Fruit fly (Drosophila melanogaster) whole organism, embryonic: Measurements from ENCODE around the gene cnir.

Experiments used
- Bgb ChIP-seq: fragments of 200-800 bp; sonication (Bioruptor generic); IDR thresholded peaks from 2 replicates; pipeline ENCODE4 v1.3.6; 2022; ENCODE audit warnings: missing biosample characterization, missing genetic modification characterization; ENCODE audit not compliant: partially characterized antibody
- CG1024 ChIP-seq: fragments of 200-800 bp; sonication (Bioruptor generic); IDR thresholded peaks from 2 replicates; pipeline ENCODE4 v1.3.6; 2022; ENCODE audit warnings: missing biosample characterization, missing genetic modification characterization
- CG10274 ChIP-seq: fragments of 200-800 bp; sonication (Bioruptor generic); optimal IDR thresholded peaks from 3 replicates; lab custom pipeline; 2017; ENCODE audit warnings: missing biosample characterization, mild to moderate bottlenecking, missing genetic modification characterization
- CG10979 ChIP-seq: fragments of 200-800 bp; sonication (Bioruptor generic); optimal IDR thresholded peaks from 2 replicates; lab custom pipeline; 2018; ENCODE audit warnings: missing biosample characterization, mild to moderate bottlenecking, missing genetic modification characterization, moderate library complexity
- CG11695 ChIP-seq: fragments of 200-800 bp; sonication (Bioruptor generic); IDR thresholded peaks from 3 replicates; pipeline ENCODE4 v1.3.6; 2022; ENCODE audit warnings: missing biosample characterization, missing genetic modification characterization
- CG12155 ChIP-seq: fragments of 200-800 bp; sonication (Bioruptor generic); optimal IDR thresholded peaks from 3 replicates; lab custom pipeline; 2016; ENCODE audit warnings: missing biosample characterization, missing genetic modification characterization
- CG12769 ChIP-seq: fragments of 200-800 bp; sonication (Bioruptor generic); optimal IDR thresholded peaks from 2 replicates; lab custom pipeline; 2019; ENCODE audit warnings: missing biosample characterization, mild to moderate bottlenecking, missing genetic modification characterization, moderate library complexity
- CG13775 ChIP-seq: fragments of 200-800 bp; sonication (Bioruptor generic); optimal IDR thresholded peaks from 3 replicates; lab custom pipeline; 2017; ENCODE audit warnings: missing biosample characterization, mild to moderate bottlenecking, missing genetic modification characterization
- CG14710 ChIP-seq: fragments of 200-800 bp; sonication (Bioruptor generic); optimal IDR thresholded peaks from 3 replicates; lab custom pipeline; 2019; ENCODE audit warnings: missing biosample characterization, mild to moderate bottlenecking, missing genetic modification characterization, moderate library complexity
- CG17328 ChIP-seq: fragments of 200-800 bp; sonication (Bioruptor generic); IDR thresholded peaks from 2 replicates; pipeline ENCODE4 v1.3.6; 2022; ENCODE audit warnings: missing biosample characterization, missing genetic modification characterization
- CG2129 ChIP-seq: fragments of 200-800 bp; sonication (Bioruptor generic); IDR thresholded peaks from 2 replicates; pipeline ENCODE4 v1.3.6; 2022; ENCODE audit warnings: missing biosample characterization, missing genetic modification characterization; ENCODE audit not compliant: partially characterized antibody
- CG34224 ChIP-seq: fragments of 200-800 bp; sonication (Bioruptor generic); IDR thresholded peaks from 3 replicates; pipeline ENCODE4 v1.3.6; 2022; ENCODE audit warnings: missing biosample characterization, missing genetic modification characterization; ENCODE audit not compliant: partially characterized antibody
- CG3838 ChIP-seq: fragments of 200-800 bp; sonication (Bioruptor generic); optimal IDR thresholded peaks from 3 replicates; lab custom pipeline; 2016; ENCODE audit warnings: missing biosample characterization, missing genetic modification characterization
- CG4404 ChIP-seq: fragments of 200-800 bp; sonication (Bioruptor generic); IDR thresholded peaks from 2 replicates; pipeline ENCODE4 v1.3.6; 2022; ENCODE audit warnings: missing biosample characterization, missing genetic modification characterization
- CG4820 ChIP-seq: fragments of 200-800 bp; sonication (Bioruptor generic); optimal IDR thresholded peaks from 3 replicates; lab custom pipeline; 2016; ENCODE audit warnings: missing biosample characterization, missing genetic modification characterization
- CG6254 ChIP-seq: fragments of 200-800 bp; sonication (Bioruptor generic); optimal IDR thresholded peaks from 3 replicates; lab custom pipeline; 2017; ENCODE audit warnings: mild to moderate bottlenecking, missing biosample characterization, missing genetic modification reagents, missing genetic modification characterization
- CG8281 ChIP-seq: fragments of 200-800 bp; sonication (Bioruptor generic); optimal IDR thresholded peaks from 2 replicates; lab custom pipeline; 2018; ENCODE audit warnings: missing biosample characterization, mild to moderate bottlenecking, missing genetic modification characterization, moderate library complexity
- CkIIα-i1 ChIP-seq: fragments of 200-800 bp; sonication (Bioruptor generic); IDR thresholded peaks from 2 replicates; pipeline ENCODE4 v1.3.6; 2022; ENCODE audit warnings: missing biosample characterization, missing genetic modification characterization
- Dad ChIP-seq: fragments of 200-800 bp; sonication (Bioruptor generic); optimal IDR thresholded peaks from 3 replicates; lab custom pipeline; 2016; ENCODE audit warnings: missing biosample characterization, missing genetic modification characterization
- Dip3 ChIP-seq: fragments of 200-800 bp; sonication (Bioruptor generic); optimal IDR thresholded peaks from 3 replicates; lab custom pipeline; 2016; ENCODE audit warnings: missing biosample characterization, missing genetic modification characterization
- Drgx ChIP-seq: fragments of 200-800 bp; sonication (Bioruptor generic); IDR thresholded peaks from 2 replicates; pipeline ENCODE4 v1.3.6; 2022; ENCODE audit warnings: missing biosample characterization, missing genetic modification characterization
- Hand ChIP-seq: fragments of 200-800 bp; sonication (Bioruptor generic); optimal IDR thresholded peaks from 2 replicates; lab custom pipeline; 2017; ENCODE audit warnings: mild to moderate bottlenecking, missing biosample characterization, missing genetic modification reagents, missing genetic modification characterization
- Hmr ChIP-seq: fragments of 200-800 bp; sonication (Bioruptor generic); optimal IDR thresholded peaks from 3 replicates; lab custom pipeline; 2017; ENCODE audit warnings: mild to moderate bottlenecking, missing biosample characterization, missing genetic modification reagents, missing genetic modification characterization
- Mrtf ChIP-seq: fragments of 200-800 bp; sonication (Bioruptor generic); IDR thresholded peaks from 3 replicates; pipeline ENCODE4 v1.3.6; 2022; ENCODE audit warnings: missing biosample characterization, missing genetic modification characterization
- Ptx1 ChIP-seq: fragments of 200-800 bp; sonication (Bioruptor generic); IDR thresholded peaks from 2 replicates; pipeline ENCODE4 v1.3.6; 2022; ENCODE audit warnings: missing biosample characterization, missing genetic modification characterization
- Tbp ChIP-seq: fragments of >200 bp; optimal IDR thresholded peaks from 2 replicates; lab custom pipeline; 2018; ENCODE audit warnings: missing biosample characterization, missing genetic modification characterization
- Xrp1 ChIP-seq: fragments of 200-800 bp; sonication (Bioruptor generic); IDR thresholded peaks from 2 replicates; pipeline ENCODE4 v1.3.6; 2022; ENCODE audit warnings: missing biosample characterization, missing genetic modification characterization
- ara ChIP-seq: fragments of 200-800 bp; sonication (Bioruptor generic); IDR thresholded peaks from 2 replicates; pipeline ENCODE4 v1.3.6; 2022; ENCODE audit warnings: missing biosample characterization, missing genetic modification characterization
- az2 ChIP-seq: fragments of 200-800 bp; sonication (Bioruptor generic); optimal IDR thresholded peaks from 3 replicates; lab custom pipeline; 2016; ENCODE audit warnings: missing biosample characterization, missing genetic modification characterization
- cas ChIP-seq: fragments of 200-800 bp; sonication (Bioruptor generic); IDR thresholded peaks from 2 replicates; pipeline ENCODE4 v1.3.6; 2022; ENCODE audit warnings: missing biosample characterization, missing genetic modification characterization
- cg ChIP-seq: fragments of 200-800 bp; sonication (Bioruptor generic); optimal IDR thresholded peaks from 3 replicates; lab custom pipeline; 2019; ENCODE audit warnings: missing biosample characterization, mild to moderate bottlenecking, missing genetic modification characterization, moderate library complexity
- corto ChIP-seq: fragments of 200-800 bp; sonication (Bioruptor generic); optimal IDR thresholded peaks from 2 replicates; lab custom pipeline; 2016; ENCODE audit warnings: missing biosample characterization, mild to moderate bottlenecking, missing genetic modification characterization, moderate library complexity
- disco-r ChIP-seq: fragments of 200-800 bp; sonication (Bioruptor generic); optimal IDR thresholded peaks from 2 replicates; lab custom pipeline; 2016; ENCODE audit warnings: missing biosample characterization, missing genetic modification characterization
- eve ChIP-seq, 2 experiments: fragments of >200 bp; optimal IDR thresholded peaks; 2 replicates each; lab custom pipeline; 2017; ENCODE audit warnings: missing biosample characterization in 2 of 2, missing genetic modification characterization in 2 of 2
- fd96Cb ChIP-seq: fragments of 200-800 bp; sonication (Bioruptor generic); optimal IDR thresholded peaks from 2 replicates; lab custom pipeline; 2018; ENCODE audit warnings: missing biosample characterization, mild to moderate bottlenecking, missing genetic modification characterization, moderate library complexity
- gcm ChIP-seq: fragments of 200-800 bp; sonication (Bioruptor generic); optimal IDR thresholded peaks from 2 replicates; lab custom pipeline; 2019; ENCODE audit warnings: missing biosample characterization, mild to moderate bottlenecking, missing genetic modification characterization, moderate library complexity
- gsb-n ChIP-seq: fragments of 200-800 bp; sonication (Bioruptor generic); optimal IDR thresholded peaks from 3 replicates; lab custom pipeline; 2018; ENCODE audit warnings: missing biosample characterization, mild to moderate bottlenecking, missing genetic modification characterization
- hth ChIP-seq: fragments of >200 bp; optimal IDR thresholded peaks from 2 replicates; lab custom pipeline; 2017; ENCODE audit warnings: inconsistent platforms
- ind ChIP-seq: fragments of 200-800 bp; sonication (Bioruptor generic); optimal IDR thresholded peaks from 3 replicates; lab custom pipeline; 2016; ENCODE audit warnings: missing biosample characterization, missing genetic modification characterization
- lola ChIP-seq, 3 experiments: fragments of >200 bp in 2 of 3; fragments of 200-800 bp in 1 of 3; sonication (Bioruptor generic) in 1 of 3; optimal IDR thresholded peaks; 2 replicates each; lab custom pipeline; 2017 to 2019; ENCODE audit warnings: missing biosample characterization in 3 of 3, missing genetic modification characterization in 3 of 3, mild to moderate bottlenecking in 1 of 3, moderate library complexity in 1 of 3
- mirr ChIP-seq: fragments of 200-800 bp; sonication (Bioruptor generic); optimal IDR thresholded peaks from 3 replicates; lab custom pipeline; 2018; ENCODE audit warnings: missing biosample characterization, mild to moderate bottlenecking, missing genetic modification characterization
- pfk ChIP-seq: fragments of 200-800 bp; sonication (Bioruptor generic); optimal IDR thresholded peaks from 2 replicates; lab custom pipeline; 2018; ENCODE audit warnings: missing biosample characterization, mild to moderate bottlenecking, missing genetic modification characterization, moderate library complexity
- phol ChIP-seq: fragments of 200-800 bp; sonication (Bioruptor generic); optimal IDR thresholded peaks from 3 replicates; lab custom pipeline; 2018; ENCODE audit warnings: missing biosample characterization, mild to moderate bottlenecking, missing genetic modification characterization, moderate library complexity
- repo ChIP-seq: fragments of 200-800 bp; sonication (Bioruptor generic); optimal IDR thresholded peaks from 2 replicates; lab custom pipeline; 2016; ENCODE audit warnings: missing biosample characterization, missing genetic modification characterization
- schlank ChIP-seq: fragments of 200-800 bp; sonication (Bioruptor generic); optimal IDR thresholded peaks from 2 replicates; lab custom pipeline; 2018; ENCODE audit warnings: missing biosample characterization, mild to moderate bottlenecking, missing genetic modification characterization
- sd ChIP-seq: fragments of 200-800 bp; sonication (Bioruptor generic); optimal IDR thresholded peaks from 3 replicates; lab custom pipeline; 2018; ENCODE audit warnings: missing biosample characterization, mild to moderate bottlenecking, missing genetic modification characterization, moderate library complexity
- seq ChIP-seq: fragments of 200-800 bp; sonication (Bioruptor generic); IDR thresholded peaks from 2 replicates; pipeline ENCODE4 v1.3.6; 2022; ENCODE audit warnings: missing biosample characterization, missing genetic modification characterization
- slou ChIP-seq: fragments of 200-800 bp; sonication (Bioruptor generic); optimal IDR thresholded peaks from 3 replicates; lab custom pipeline; 2016; ENCODE audit warnings: missing biosample characterization, missing genetic modification characterization
- so ChIP-seq: fragments of 200-800 bp; sonication (Bioruptor generic); IDR thresholded peaks from 3 replicates; pipeline ENCODE4 v1.3.6; 2022; ENCODE audit warnings: missing biosample characterization, missing genetic modification characterization
- sqz ChIP-seq: fragments of 200-800 bp; sonication (Bioruptor generic); optimal IDR thresholded peaks from 3 replicates; lab custom pipeline; 2018; ENCODE audit warnings: missing biosample characterization, mild to moderate bottlenecking, missing genetic modification characterization

cnir gene

dm6 chr2L:3037153-3037579, 2.4 kb downstream of the cnir start, which contains the start of the genes CG17260 and SerRS (continued):
- TF ChIP-seq CG3838 (peak; percentile 73), sqz (GFP tag; lab: Kevin White, UChicago) (no peak), sd (tag; lab: Kevin White, UChicago) (peak; percentile 93), ara (peak; percentile 86), hth (lab: Kevin White, UChicago) (no peak), so (GFP tag; lab: Robert Waterston, UW) (peak; percentile 83; the same call in 1 of the 3 replicates), CG10274 (GFP tag; lab: Kevin White, UChicago) (peak; percentile 61), CG11695 (peak; percentile 80), pfk (GFP tag; lab: Kevin White, UChicago) (peak; percentile 29), CG1024 (GFP tag; lab: Robert Waterston, UW) (peak; percentile 35; the same call in 1 of the 2 replicates), gsb-n (no peak), Drgx (GFP tag; lab: Robert Waterston, UW) (peak; percentile 83), Tbp (GFP tag; lab: Kevin White, UChicago) (no peak), CG12155 (GFP tag; lab: Kevin White, UChicago) (peak; percentile 94), Mrtf (GFP tag; lab: Robert Waterston, UW) (peak; percentile 88), cg (no peak), gcm (GFP tag; lab: Kevin White, UChicago) (peak; percentile 85), cas (peak; percentile 77; the same call in 1 of the 2 replicates), Hmr (GFP tag; lab: Kevin White, UChicago) (peak; percentile 92), CG17328 (GFP tag; lab: Robert Waterston, UW) (peak; percentile 81), CG4404 (GFP tag; lab: Robert Waterston, UW) (peak; percentile 94), Bgb (GFP tag; lab: Robert Waterston, UW) (no peak), Dip3 (peak; percentile 97), CG2129 (GFP tag; lab: Robert Waterston, UW) (no peak), CG10979 (peak; percentile 87), ind (peak; percentile 96), schlank (tag; lab: Kevin White, UChicago) (peak; percentile 80), CG34224 (GFP tag; lab: Robert Waterston, UW) (0 out of 3 replicates have a peak, but pooled peaks have one; percentile 36), CG13775 (GFP tag; lab: Kevin White, UChicago) (peak; percentile 93), CG8281 (peak; percentile 70), corto (no peak), Ptx1 (peak; percentile 97), Hand (peak; percentile 26), CG14710 (peak; percentile 91), az2 (GFP tag; lab: Kevin White, UChicago) (peak; percentile 92), mirr (GFP tag; lab: Kevin White, UChicago) (peak; percentile 76), CG6254 (GFP tag; lab: Kevin White, UChicago) (peak; percentile 65), repo (GFP tag; lab: Kevin White, UChicago) (peak; percentile 68), seq (GFP tag; lab: Robert Waterston, UW) (peak; percentile 81; the same call in 1 of the 2 replicates), fd96Cb (tag; lab: Kevin White, UChicago) (peak; percentile 88), CG4820 (GFP tag; lab: Kevin White, UChicago) (peak; percentile 88), CG12769 (tag; lab: Kevin White, UChicago) (no peak), Xrp1 (GFP tag; lab: Robert Waterston, UW) (peak; percentile 95), eve (GFP tag; optimal IDR thresholded peaks at IDR 0.05; lab: Kevin White, UChicago) (no peak), phol (peak; percentile 96), slou (GFP tag; lab: Kevin White, UChicago) (peak; percentile 93), Dad (peak; percentile 88), CkIIα-i1 (GFP tag; lab: Robert Waterston, UW) (no peak), disco-r (GFP tag; lab: Kevin White, UChicago) (peak; percentile 85), lola (GFP tag; optimal IDR thresholded peaks at IDR 0.05; lab: Kevin White, UChicago) (peak in 1 of 3 experiments; percentile 87)
